Worm (Caenorhabditis elegans) whole organism, L4 larva: ENCODE results near the gene C56G2.4.

Experiments used
- F49E8.2 ChIP-seq: sonication (generic microtip); optimal IDR thresholded peaks from 2 replicates; lab custom pipeline; 2016; ENCODE audit warnings: missing compliant biosample characterization, mild to moderate bottlenecking, missing genetic modification characterization, borderline replicate concordance
- R02D3.7 ChIP-seq: fragments of 150-350 bp; sonication (generic microtip); optimal IDR thresholded peaks from 3 replicates; lab custom pipeline; 2014; ENCODE audit warnings: missing biosample characterization, missing genetic modification characterization
- ama-1 ChIP-seq: fragments of 150-350 bp; optimal IDR thresholded peaks from 2 replicates; lab custom pipeline; 2014; ENCODE audit warnings: inconsistent platforms, mixed read lengths
- daf-16 ChIP-seq, 3 experiments: sonication (generic microtip); optimal IDR thresholded peaks; 2 replicates each; lab custom pipeline; 2016 to 2017; ENCODE audit warnings: missing genetic modification characterization in 3 of 3, missing genetic modification reagents in 3 of 3, mild to moderate bottlenecking in 2 of 3, missing compliant biosample characterization in 2 of 3, missing biosample characterization in 1 of 3, moderate library complexity in 1 of 3
- egl-27 ChIP-seq: sonication (generic microtip); optimal IDR thresholded peaks from 3 replicates; lab custom pipeline; 2017; ENCODE audit warnings: missing biosample characterization, missing genetic modification reagents, missing genetic modification characterization
- fkh-10 ChIP-seq: fragments of 150-350 bp; optimal IDR thresholded peaks from 2 replicates; lab custom pipeline; 2014; ENCODE audit warnings: missing biosample characterization, missing genetic modification reagents, missing genetic modification characterization
- gei-8 ChIP-seq: fragments of 200-800 bp; sonication (Bioruptor generic); optimal IDR thresholded peaks from 2 replicates; lab custom pipeline; 2018; ENCODE audit warnings: mild to moderate bottlenecking, missing genetic modification characterization, missing compliant biosample characterization
- lin-15B ChIP-seq: fragments of 150-350 bp; sonication (generic microtip); optimal IDR thresholded peaks from 3 replicates; lab custom pipeline; 2014; ENCODE audit warnings: missing biosample characterization, missing genetic modification characterization
- lsy-2 ChIP-seq, 2 experiments: fragments of 150-350 bp in 1 of 2; sonication (generic microtip) in 1 of 2; optimal IDR thresholded peaks; 2 replicates each; lab custom pipeline; 2014 to 2017; ENCODE audit warnings: missing biosample characterization in 2 of 2, missing genetic modification characterization in 2 of 2
- nhr-237 ChIP-seq: sonication (generic microtip); optimal IDR thresholded peaks from 2 replicates; lab custom pipeline; 2017; ENCODE audit warnings: missing biosample characterization, missing genetic modification characterization
- nhr-6 ChIP-seq: fragments of 150-350 bp; optimal IDR thresholded peaks from 2 replicates; lab custom pipeline; 2014; ENCODE audit warnings: missing biosample characterization, missing genetic modification characterization
- pha-4 ChIP-seq, 2 experiments: fragments of 150-350 bp in 1 of 2; fragments of 200-800 bp in 1 of 2; sonication (Bioruptor generic) in 1 of 2; IDR thresholded peaks in 1 of 2; optimal IDR thresholded peaks in 1 of 2; 2 replicates each; pipeline versions ENCODE4 v1.3.6 to Lab custom; 2014 to 2022; ENCODE audit warnings: missing genetic modification characterization in 2 of 2, missing genetic modification reagents in 2 of 2, missing biosample characterization in 1 of 2, missing compliant biosample characterization in 1 of 2
- skn-1 ChIP-seq: fragments of 150-350 bp; optimal IDR thresholded peaks from 2 replicates; lab custom pipeline; 2014; ENCODE audit warnings: missing biosample characterization, missing genetic modification characterization
- ztf-11 ChIP-seq: fragments of 150-350 bp; optimal IDR thresholded peaks from 2 replicates; lab custom pipeline; 2014; ENCODE audit warnings: missing biosample characterization, missing genetic modification characterization

DNA sequence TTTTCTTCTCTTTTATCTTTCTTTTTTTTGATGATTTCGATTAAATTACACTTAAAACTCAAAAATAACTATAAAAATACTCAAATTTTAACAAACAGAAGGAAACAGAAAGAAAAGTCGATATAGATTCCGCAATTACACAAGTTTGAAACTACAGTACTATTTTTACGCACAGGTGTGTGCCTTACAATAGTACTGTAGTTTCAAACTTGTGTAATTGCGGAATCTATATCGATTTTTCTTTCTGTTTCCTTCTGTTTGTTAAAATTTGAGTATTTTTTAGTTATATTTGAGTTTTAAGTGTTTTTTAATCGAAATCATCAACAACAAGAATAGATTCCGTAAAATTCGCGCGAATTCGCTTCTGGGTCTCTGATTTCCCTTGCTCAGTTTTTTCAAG, 48.5 kb upstream of the C56G2.4 start:
- TF ChIP-seq fkh-10 (GFP tag; lab: Kevin White, UChicago) (no peak), R02D3.7 (no peak), nhr-237 (tag; lab: Kevin White, UChicago) (no peak), daf-16 (GFP tag; optimal IDR thresholded peaks at IDR 0.05; lab: Kevin White, UChicago) (no peak), daf-16 (tag; optimal IDR thresholded peaks at IDR 0.05; lab: Kevin White, UChicago) (no peak), F49E8.2 (no peak), skn-1 (tag; lab: Kevin White, UChicago) (no peak), egl-27 (tag; lab: Kevin White, UChicago) (no peak), ztf-11 (tag; lab: Kevin White, UChicago) (no peak), nhr-6 (tag; lab: Kevin White, UChicago) (no peak), gei-8 (GFP tag; lab: Kevin White, UChicago) (no peak), ama-1 (lab: Kevin White, UChicago) (no peak), lsy-2 (tag; optimal IDR thresholded peaks at IDR 0.05; lab: Kevin White, UChicago) (no peak), pha-4 (GFP tag; IDR thresholded peaks at IDR 0.05; lab: Robert Waterston, UW) (no peak), pha-4 (tag; optimal IDR thresholded peaks at IDR 0.05; lab: Kevin White, UChicago) (no peak), lin-15B (tag; lab: Kevin White, UChicago) (no peak)
